Worm (Caenorhabditis elegans): ENCODE measurements around the gene C44H4.8.
A peak's percentile ranks its signal among the peaks of the same experiment; 100 is the strongest.

Gene C44H4.8

DNA sequence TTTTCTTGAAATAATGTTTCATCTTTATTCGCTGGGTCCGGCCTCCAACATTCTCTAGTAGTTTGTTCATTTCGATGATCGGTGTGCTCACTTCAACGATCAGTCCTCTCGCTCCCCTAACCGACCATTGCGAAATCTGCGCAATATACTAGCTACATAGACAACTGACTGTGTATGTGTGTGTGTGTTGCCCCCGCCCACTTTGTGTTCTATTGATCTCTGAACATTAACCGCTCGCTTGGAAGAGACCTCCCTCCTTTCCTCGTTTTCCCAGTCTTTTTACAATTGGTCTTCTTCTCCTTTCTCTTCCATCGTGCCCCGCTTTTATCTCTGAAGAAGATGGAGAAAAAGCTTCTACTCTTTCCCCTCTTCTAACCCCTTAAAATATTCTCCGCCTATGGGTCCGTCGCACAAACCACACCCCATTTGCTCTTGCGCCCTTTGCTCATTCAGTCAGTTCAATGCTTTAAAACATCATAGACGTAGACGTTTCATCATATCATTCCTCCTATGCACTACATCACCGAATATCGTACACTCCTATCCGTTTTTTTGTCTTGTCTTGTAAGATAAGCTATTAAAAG is 37.5 kb upstream of the C44H4.8 start (continued):
- TF ChIP-seq lsy-2 (tag; optimal IDR thresholded peaks at IDR 0.05) (peak; percentile 41 to 56), elt-2 (tag; optimal IDR thresholded peaks at IDR 0.05) (peak; percentile 49), fkh-8 (tag; optimal IDR thresholded peaks at IDR 0.05) (peak; percentile 54), ets-5 (GFP tag; IDR thresholded peaks at IDR 0.05) (no peak), nhr-11 (tag; optimal IDR thresholded peaks at IDR 0.05) (no peak), pqm-1 (tag; optimal IDR thresholded peaks at IDR 0.05) (no peak), nhr-90 (tag; optimal IDR thresholded peaks at IDR 0.05; ENCODE audit: poor library complexity) (no peak), zag-1 (tag; optimal IDR thresholded peaks at IDR 0.05) (no peak), ceh-63 (GFP tag; optimal IDR thresholded peaks at IDR 0.05) (no peak), alr-1 (tag; optimal IDR thresholded peaks at IDR 0.05; ENCODE audit: borderline replicate concordance) (no peak), lin-39 (tag; optimal IDR thresholded peaks at IDR 0.05) (peak; percentile 30), nhr-20 (tag; optimal IDR thresholded peaks at IDR 0.05) (peak; percentile 65), aly-2 (tag; optimal IDR thresholded peaks at IDR 0.05) (no peak), ceh-90 (tag; optimal IDR thresholded peaks at IDR 0.05) (no peak), hpl-2 (GFP tag; optimal IDR thresholded peaks at IDR 0.05) (no peak), pax-3 (tag; optimal IDR thresholded peaks at IDR 0.05) (no peak), snpc-4 (tag; optimal IDR thresholded peaks at IDR 0.05) (peak; percentile 7), dpl-1 (GFP tag; optimal IDR thresholded peaks at IDR 0.05) (peak in 1 of 3 experiments; percentile 2), ceh-8 (GFP tag; optimal IDR thresholded peaks at IDR 0.05) (no peak)

DNA sequence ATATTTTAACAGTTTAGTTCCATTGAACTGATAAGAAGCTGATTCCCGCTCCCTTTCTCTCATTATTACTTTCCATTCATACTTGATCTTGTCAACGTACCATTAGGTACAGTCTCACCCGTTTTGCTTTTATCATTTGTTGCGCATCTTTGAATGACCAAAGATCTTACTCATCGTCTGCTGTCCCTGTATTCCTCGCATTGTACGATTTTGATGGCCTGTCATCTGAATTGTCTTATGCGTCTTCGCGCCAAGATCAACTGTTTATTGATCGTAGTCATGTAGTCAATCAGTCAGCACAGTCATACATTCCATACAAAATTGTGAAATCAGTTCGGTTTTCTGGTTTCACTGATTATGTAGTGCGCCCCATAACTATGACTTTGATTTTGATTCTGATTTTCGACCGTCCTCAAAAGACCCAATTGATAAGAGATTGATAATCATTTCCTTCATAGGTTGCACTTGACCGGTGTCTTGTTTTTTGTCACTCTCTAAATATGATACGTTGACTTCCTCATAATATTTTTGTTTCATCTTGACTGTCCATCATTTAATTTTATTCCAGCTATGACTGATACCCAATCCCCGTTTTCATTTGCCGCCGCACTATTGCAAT is 36.9 kb upstream of the C44H4.8 start, which contains the start of gene nhr-3:
TSS of gene nhr-3 (plus strand) at position 569 of the 619 bp plus-strand sequence.
- TF ChIP-seq nhr-20 (tag; optimal IDR thresholded peaks at IDR 0.05) (peak; percentile 82), efl-1 (optimal IDR thresholded peaks at IDR 0.05) (no peak), efl-1 (GFP tag; optimal IDR thresholded peaks at IDR 0.05 in 1 of 2) (peak in 1 of 2 experiments; percentile 31), nhr-237 (tag; optimal IDR thresholded peaks at IDR 0.05) (no peak), nhr-19 (GFP tag; conservative IDR thresholded peaks at IDR 0.05) (peak; percentile 10), snu-23 (GFP tag; optimal IDR thresholded peaks at IDR 0.05) (no peak), unc-130 (tag; optimal IDR thresholded peaks at IDR 0.05) (no peak), mep-1 (tag; optimal IDR thresholded peaks at IDR 0.05) (no peak), hpl-2 (GFP tag; optimal IDR thresholded peaks at IDR 0.05) (no peak), elt-2 (tag; optimal IDR thresholded peaks at IDR 0.05) (peak; percentile 38), tlp-1 (tag; optimal IDR thresholded peaks at IDR 0.05) (no peak), unc-98 (GFP tag; IDR thresholded peaks at IDR 0.05) (no peak), ceh-82 (tag; optimal IDR thresholded peaks at IDR 0.05) (no peak), fos-1 (tag; optimal IDR thresholded peaks at IDR 0.05) (no peak), hlh-4 (tag; optimal IDR thresholded peaks at IDR 0.05) (no peak), elt-3 (tag; optimal IDR thresholded peaks at IDR 0.05) (peak in 4 of 6 experiments; percentile 27 to 70 (median 48)), nhr-12 (tag; optimal IDR thresholded peaks at IDR 0.05) (no peak), lir-3 (tag; optimal IDR thresholded peaks at IDR 0.05; ENCODE audit: poor library complexity) (no peak), F16B12.6 (tag; optimal IDR thresholded peaks at IDR 0.05) (no peak), nhr-47 (tag; optimal IDR thresholded peaks at IDR 0.05) (no peak), nhr-71 (tag; optimal IDR thresholded peaks at IDR 0.05) (peak; percentile 37), ceh-90 (tag; optimal IDR thresholded peaks at IDR 0.05) (no peak), zag-1 (tag; optimal IDR thresholded peaks at IDR 0.05) (no peak), hlh-17 (GFP tag; optimal IDR thresholded peaks at IDR 0.05; ENCODE audit: borderline replicate concordance) (no peak), lin-35 (GFP tag; optimal IDR thresholded peaks at IDR 0.05) (peak in 1 of 2 experiments; percentile 63), blmp-1 (tag; optimal IDR thresholded peaks at IDR 0.05) (peak; percentile 84), egl-13 (tag; optimal IDR thresholded peaks at IDR 0.05) (no peak), nhr-85 (tag) (peak; percentile 75), lin-13 (GFP tag; optimal IDR thresholded peaks at IDR 0.05) (no peak), jun-1 (tag; optimal IDR thresholded peaks at IDR 0.05) (peak; percentile 27)

Measured in whole organism, L1 larva.